Worm (Caenorhabditis elegans) whole organism, L3 larva: ENCODE data around the gene pisy-1.

Experiments
- ceh-9 ChIP-seq: sonication (generic microtip); optimal IDR thresholded peaks from 2 replicates; lab custom pipeline; 2018; ENCODE audit warnings: missing biosample characterization, missing genetic modification characterization
- elt-2 ChIP-seq: sonication (generic microtip); optimal IDR thresholded peaks from 2 replicates; lab custom pipeline; 2016; ENCODE audit warnings: missing genetic modification reagents, mild to moderate bottlenecking, missing genetic modification characterization, missing compliant biosample characterization
- jun-1 ChIP-seq: fragments of 150-350 bp; optimal IDR thresholded peaks from 2 replicates; lab custom pipeline; 2014; ENCODE audit warnings: missing biosample characterization, missing genetic modification reagents, missing genetic modification characterization
- mdl-1 ChIP-seq: fragments of 150-350 bp; optimal IDR thresholded peaks from 2 replicates; lab custom pipeline; 2014; ENCODE audit warnings: missing biosample characterization, missing genetic modification characterization
- nhr-25 ChIP-seq: sonication (generic microtip); optimal IDR thresholded peaks from 2 replicates; lab custom pipeline; 2017; ENCODE audit warnings: missing biosample characterization, missing genetic modification characterization
- snpc-4 ChIP-seq: fragments of 150-350 bp; optimal IDR thresholded peaks from 2 replicates; lab custom pipeline; 2014; ENCODE audit warnings: missing biosample characterization, missing genetic modification characterization

DNA sequence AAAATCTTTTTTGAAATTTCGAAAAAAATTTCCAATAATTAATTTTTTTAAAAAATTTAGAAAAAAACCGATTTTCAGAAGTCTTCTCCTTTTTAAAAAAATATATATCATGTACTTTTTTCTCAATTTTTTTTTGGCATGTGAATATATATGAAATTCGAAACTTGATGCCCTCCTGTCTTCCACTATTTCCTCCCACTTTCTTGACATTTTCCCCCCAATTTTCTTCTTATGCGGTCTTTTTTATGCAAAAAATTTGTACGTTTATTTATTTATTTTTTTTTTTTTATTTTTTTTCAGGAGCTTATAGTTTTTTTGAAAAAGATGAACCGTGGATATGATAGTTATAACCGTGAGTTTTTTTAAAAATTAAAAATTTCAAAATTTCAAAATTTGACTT, 22.4 kb upstream of the pisy-1 start, which contains the start of gene cnp-2:
- TF ChIP-seq mdl-1 (tag; lab: Kevin White, UChicago): no peak
- no peak for TF ChIP-seq nhr-25 (tag; lab: Kevin White, UChicago)
- TF ChIP-seq snpc-4 (tag; lab: Kevin White, UChicago): no peak
- no peak for TF ChIP-seq ceh-9
- TF ChIP-seq jun-1 (tag; lab: Kevin White, UChicago): no peak
- TF ChIP-seq elt-2: no peak
